Fruit fly (Drosophila melanogaster) whole organism, embryonic: ENCODE data around the gene CG42538.

Experiments
- Abd-B ChIP-seq: fragments of 200-800 bp; sonication (Bioruptor generic); optimal IDR thresholded peaks from 2 replicates; lab custom pipeline; 2018; ENCODE audit warnings: missing biosample characterization, mild to moderate bottlenecking, missing genetic modification characterization, moderate library complexity
- Asciz ChIP-seq: fragments of 200-800 bp; sonication (Bioruptor generic); optimal IDR thresholded peaks from 2 replicates; lab custom pipeline; 2017; ENCODE audit warnings: missing biosample characterization, mild to moderate bottlenecking, missing genetic modification characterization, missing genetic modification reagents
- Atf3 ChIP-seq: fragments of 200-800 bp; sonication (Bioruptor generic); optimal IDR thresholded peaks from 3 replicates; lab custom pipeline; 2016; ENCODE audit warnings: missing biosample characterization, missing genetic modification characterization
- CG1024 ChIP-seq: fragments of 200-800 bp; sonication (Bioruptor generic); IDR thresholded peaks from 2 replicates; pipeline ENCODE4 v1.3.6; 2022; ENCODE audit warnings: missing biosample characterization, missing genetic modification characterization
- CG10267 ChIP-seq: fragments of 200-800 bp; sonication (Bioruptor generic); optimal IDR thresholded peaks from 2 replicates; lab custom pipeline; 2018; ENCODE audit warnings: missing biosample characterization, mild to moderate bottlenecking, missing genetic modification characterization, moderate library complexity
- CG10462 ChIP-seq: fragments of 200-800 bp; sonication (Bioruptor generic); optimal IDR thresholded peaks from 2 replicates; lab custom pipeline; 2016; ENCODE audit warnings: missing biosample characterization, missing genetic modification characterization
- CG11093 ChIP-seq: fragments of 200-800 bp; sonication (Bioruptor generic); IDR thresholded peaks from 3 replicates; pipeline ENCODE4 v1.3.6; 2022; ENCODE audit warnings: missing biosample characterization, missing genetic modification characterization
- CG11456 ChIP-seq: fragments of 200-800 bp; sonication (Bioruptor generic); IDR thresholded peaks from 3 replicates; pipeline ENCODE4 v1.3.6; 2022; ENCODE audit warnings: missing biosample characterization, missing genetic modification characterization
- CG12104 ChIP-seq: fragments of 200-800 bp; sonication (Bioruptor generic); optimal IDR thresholded peaks from 3 replicates; lab custom pipeline; 2016; ENCODE audit warnings: missing biosample characterization, missing genetic modification characterization
- CG12299 ChIP-seq: fragments of 200-800 bp; sonication (Bioruptor generic); optimal IDR thresholded peaks from 2 replicates; lab custom pipeline; 2018; ENCODE audit warnings: missing biosample characterization, mild to moderate bottlenecking, missing genetic modification characterization
- CG13775 ChIP-seq: fragments of 200-800 bp; sonication (Bioruptor generic); optimal IDR thresholded peaks from 3 replicates; lab custom pipeline; 2017; ENCODE audit warnings: missing biosample characterization, mild to moderate bottlenecking, missing genetic modification characterization
- CG16813 ChIP-seq: fragments of 200-800 bp; sonication (Bioruptor generic); IDR thresholded peaks from 3 replicates; pipeline ENCODE4 v1.3.6; 2022; ENCODE audit warnings: missing biosample characterization, missing genetic modification characterization; ENCODE audit not compliant: partially characterized antibody
- CG18764 ChIP-seq: fragments of 200-800 bp; sonication (Bioruptor generic); optimal IDR thresholded peaks from 3 replicates; lab custom pipeline; 2016; ENCODE audit warnings: missing biosample characterization, missing genetic modification characterization
- CG31365 ChIP-seq: fragments of 200-800 bp; sonication (Bioruptor generic); optimal IDR thresholded peaks from 2 replicates; lab custom pipeline; 2018; ENCODE audit warnings: missing biosample characterization, mild to moderate bottlenecking, missing genetic modification characterization
- CG34422 ChIP-seq: fragments of 200-800 bp; sonication (Bioruptor generic); IDR thresholded peaks from 3 replicates; pipeline ENCODE4 v1.3.6; 2022; ENCODE audit warnings: missing biosample characterization, missing genetic modification characterization
- CG4707 ChIP-seq: fragments of 200-800 bp; sonication (Bioruptor generic); optimal IDR thresholded peaks from 2 replicates; lab custom pipeline; 2018; ENCODE audit warnings: missing biosample characterization, mild to moderate bottlenecking, missing genetic modification characterization, moderate library complexity
- CG4820 ChIP-seq: fragments of 200-800 bp; sonication (Bioruptor generic); optimal IDR thresholded peaks from 3 replicates; lab custom pipeline; 2016; ENCODE audit warnings: missing biosample characterization, missing genetic modification characterization
- CG8281 ChIP-seq: fragments of 200-800 bp; sonication (Bioruptor generic); optimal IDR thresholded peaks from 2 replicates; lab custom pipeline; 2018; ENCODE audit warnings: missing biosample characterization, mild to moderate bottlenecking, missing genetic modification characterization, moderate library complexity
- CG8478 ChIP-seq: fragments of >200 bp; optimal IDR thresholded peaks from 2 replicates; lab custom pipeline; 2018
- CG8924 ChIP-seq: fragments of 200-800 bp; optimal IDR thresholded peaks from 3 replicates; lab custom pipeline; 2019; ENCODE audit warnings: missing biosample characterization, mild to moderate bottlenecking, missing genetic modification characterization, moderate library complexity
- CkIIα-i1 ChIP-seq: fragments of 200-800 bp; sonication (Bioruptor generic); IDR thresholded peaks from 2 replicates; pipeline ENCODE4 v1.3.6; 2022; ENCODE audit warnings: missing biosample characterization, missing genetic modification characterization
- Dip2 ChIP-seq: fragments of 200-800 bp; sonication (Bioruptor generic); IDR thresholded peaks from 2 replicates; pipeline ENCODE4 v1.3.6; 2022; ENCODE audit warnings: missing biosample characterization, missing genetic modification characterization
- Doc2 ChIP-seq: fragments of 200-800 bp; sonication (Bioruptor generic); IDR thresholded peaks from 2 replicates; pipeline ENCODE4 v1.3.6; 2022; ENCODE audit warnings: missing biosample characterization, missing genetic modification characterization
- HLH4C ChIP-seq: fragments of 200-800 bp; sonication (Bioruptor generic); IDR thresholded peaks from 3 replicates; pipeline ENCODE4 v1.3.6; 2022; ENCODE audit warnings: missing biosample characterization, missing genetic modification characterization; ENCODE audit not compliant: partially characterized antibody
- Hr78 ChIP-seq, 2 experiments: fragments of 200-800 bp in 1 of 2; fragments of >200 bp in 1 of 2; sonication (Bioruptor generic) in 1 of 2; optimal IDR thresholded peaks; 2 replicates each; lab custom pipeline; 2017 to 2019; ENCODE audit warnings: missing biosample characterization in 2 of 2, missing genetic modification characterization in 2 of 2, mild to moderate bottlenecking in 1 of 2, moderate library complexity in 1 of 2
- Hsf ChIP-seq: fragments of 200-800 bp; sonication (Bioruptor generic); optimal IDR thresholded peaks from 3 replicates; lab custom pipeline; 2016; ENCODE audit warnings: missing biosample characterization, missing genetic modification characterization
- Lpt ChIP-seq: fragments of >200 bp; optimal IDR thresholded peaks from 2 replicates; lab custom pipeline; 2018; ENCODE audit warnings: missing biosample characterization, missing genetic modification characterization
- NFAT ChIP-seq: fragments of 200-800 bp; sonication (Bioruptor generic); IDR thresholded peaks from 2 replicates; pipeline ENCODE4 v1.3.6; 2022; ENCODE audit warnings: missing biosample characterization, missing genetic modification characterization
- Nf-YB ChIP-seq: fragments of 200-800 bp; sonication (Bioruptor generic); optimal IDR thresholded peaks from 3 replicates; lab custom pipeline; 2019; ENCODE audit warnings: missing biosample characterization, mild to moderate bottlenecking, missing genetic modification characterization, moderate library complexity
- Nf-YC ChIP-seq: fragments of 200-800 bp; optimal IDR thresholded peaks from 3 replicates; lab custom pipeline; 2019; ENCODE audit warnings: missing biosample characterization, mild to moderate bottlenecking, missing genetic modification characterization, moderate library complexity
- Spps ChIP-seq: fragments of 200-800 bp; sonication (Bioruptor generic); optimal IDR thresholded peaks from 2 replicates; lab custom pipeline; 2018; ENCODE audit warnings: missing biosample characterization, mild to moderate bottlenecking, missing genetic modification characterization
- YL-1 ChIP-seq: fragments of 200-800 bp; sonication (Bioruptor generic); optimal IDR thresholded peaks from 3 replicates; lab custom pipeline; 2017; ENCODE audit warnings: missing biosample characterization, mild to moderate bottlenecking, missing genetic modification characterization
- ab ChIP-seq: fragments of 200-800 bp; sonication (Bioruptor generic); optimal IDR thresholded peaks from 2 replicates; lab custom pipeline; 2016; ENCODE audit warnings: missing biosample characterization, missing genetic modification characterization
- abd-A ChIP-seq: fragments of 200-800 bp; sonication (Bioruptor generic); optimal IDR thresholded peaks from 3 replicates; lab custom pipeline; 2019; ENCODE audit warnings: missing biosample characterization, mild to moderate bottlenecking, missing genetic modification characterization, moderate library complexity
- bowl ChIP-seq: fragments of 200-800 bp; sonication (Bioruptor generic); IDR thresholded peaks from 2 replicates; pipeline ENCODE4 v1.3.6; 2022; ENCODE audit warnings: missing biosample characterization, missing genetic modification characterization
- br ChIP-seq: fragments of >200 bp; optimal IDR thresholded peaks from 2 replicates; lab custom pipeline; 2017
- chm ChIP-seq: fragments of 200-800 bp; sonication (Bioruptor generic); IDR thresholded peaks from 2 replicates; pipeline ENCODE4 v1.3.6; 2022; ENCODE audit warnings: missing biosample characterization, missing genetic modification characterization
- dmrt11E ChIP-seq: fragments of 200-800 bp; sonication (Bioruptor generic); optimal IDR thresholded peaks from 3 replicates; lab custom pipeline; 2018; ENCODE audit warnings: missing biosample characterization, mild to moderate bottlenecking, missing genetic modification characterization, moderate library complexity
- dysf ChIP-seq: fragments of 200-800 bp; sonication (Bioruptor generic); IDR thresholded peaks from 3 replicates; pipeline ENCODE4 v1.3.6; 2022; ENCODE audit warnings: missing biosample characterization, missing genetic modification characterization
- eyg ChIP-seq: fragments of 200-800 bp; sonication (Bioruptor generic); optimal IDR thresholded peaks from 3 replicates; lab custom pipeline; 2016; ENCODE audit warnings: missing biosample characterization, missing genetic modification characterization
- ftz-f1 ChIP-seq: fragments of 200-800 bp; sonication (Bioruptor generic); optimal IDR thresholded peaks from 2 replicates; lab custom pipeline; 2016; ENCODE audit warnings: missing biosample characterization, missing genetic modification characterization
- grau ChIP-seq: fragments of 200-800 bp; optimal IDR thresholded peaks from 3 replicates; lab custom pipeline; 2019; ENCODE audit warnings: missing biosample characterization, mild to moderate bottlenecking, missing genetic modification characterization, moderate library complexity
- gro ChIP-seq: fragments of 200-800 bp; sonication (Bioruptor generic); optimal IDR thresholded peaks from 2 replicates; lab custom pipeline; 2016; ENCODE audit warnings: missing biosample characterization, missing genetic modification characterization
- hkb ChIP-seq, 2 experiments: fragments of 200-800 bp in 1 of 2; fragments of >200 bp in 1 of 2; sonication (Bioruptor generic) in 1 of 2; IDR thresholded peaks in 1 of 2; optimal IDR thresholded peaks in 1 of 2; 2 replicates each; pipeline versions ENCODE4 v1.3.6 to Lab custom; 2017 to 2022; ENCODE audit warnings: missing biosample characterization in 1 of 2, missing genetic modification characterization in 1 of 2
- klu ChIP-seq: fragments of 200-800 bp; sonication (Bioruptor generic); IDR thresholded peaks from 2 replicates; pipeline ENCODE4 v1.3.6; 2022; ENCODE audit warnings: missing biosample characterization, missing genetic modification characterization
- shn ChIP-seq: fragments of 200-800 bp; sonication (Bioruptor generic); optimal IDR thresholded peaks from 3 replicates; lab custom pipeline; 2016; ENCODE audit warnings: missing biosample characterization, missing genetic modification characterization
- sisA ChIP-seq: fragments of 200-800 bp; sonication (Bioruptor generic); IDR thresholded peaks from 2 replicates; pipeline ENCODE4 v1.3.6; 2022; ENCODE audit warnings: missing biosample characterization, missing genetic modification characterization
- tap ChIP-seq: fragments of 200-800 bp; optimal IDR thresholded peaks from 3 replicates; lab custom pipeline; 2019; ENCODE audit warnings: missing biosample characterization, mild to moderate bottlenecking, missing genetic modification characterization, moderate library complexity
- ttk ChIP-seq: fragments of 200-800 bp; sonication (Bioruptor generic); IDR thresholded peaks from 2 replicates; pipeline ENCODE4 v2.1.2; 2022; ENCODE audit warnings: missing biosample characterization, missing genetic modification characterization
- wdn ChIP-seq: fragments of 200-800 bp; sonication (Bioruptor generic); IDR thresholded peaks from 2 replicates; pipeline ENCODE4 v1.3.6; 2022; ENCODE audit warnings: missing biosample characterization, missing genetic modification characterization
- zen2 ChIP-seq: fragments of 200-800 bp; sonication (Bioruptor generic); IDR thresholded peaks from 3 replicates; pipeline ENCODE4 v1.3.6; 2022; ENCODE audit warnings: missing biosample characterization, missing genetic modification characterization; ENCODE audit not compliant: partially characterized antibody

Gene CG42538

dm6 chr3L:16027163-16027633 lies 7.1 kb upstream of the CG42538 start (continued):
- no peak for TF ChIP-seq NFAT
- TF ChIP-seq YL-1 (GFP tag; lab: Kevin White, UChicago) = peak; percentile 39
- TF ChIP-seq CG4707 (GFP tag; lab: Kevin White, UChicago) = peak; percentile 19
- TF ChIP-seq wdn (GFP tag; lab: Robert Waterston, UW) = 0 out of 2 replicates have a peak, but pooled peaks have one; percentile 7
- TF ChIP-seq sisA (GFP tag; lab: Robert Waterston, UW) = 0 out of 2 replicates have a peak, but pooled peaks have one; percentile 17
- no peak for TF ChIP-seq klu (GFP tag; lab: Robert Waterston, UW)
- no peak for TF ChIP-seq ftz-f1 (GFP tag; lab: Kevin White, UChicago)
- TF ChIP-seq dysf (GFP tag; lab: Robert Waterston, UW) = peak; percentile 58; the same call in 2 of the 3 replicates
- TF ChIP-seq CG18764 = no peak
- no peak for TF ChIP-seq Hsf
- TF ChIP-seq CG12104 (GFP tag; lab: Kevin White, UChicago) = peak; percentile 73
- TF ChIP-seq Lpt = no peak
- TF ChIP-seq ttk (GFP tag; lab: Robert Waterston, UW) = peak; percentile 48; the same call in 1 of the 2 replicates
- TF ChIP-seq abd-A (tag; lab: Kevin White, UChicago) = no peak
- peak; percentile 14 for TF ChIP-seq CG8281 (tag; lab: Kevin White, UChicago)
- no peak for TF ChIP-seq tap (tag; lab: Kevin White, UChicago)
- no peak for TF ChIP-seq CG8478 (lab: Kevin White, UChicago)
- TF ChIP-seq CG13775 (GFP tag; lab: Kevin White, UChicago) = no peak
- no peak for TF ChIP-seq bowl (GFP tag; lab: Robert Waterston, UW)
- TF ChIP-seq Atf3 (GFP tag; lab: Kevin White, UChicago) = no peak
- peak; percentile 8 for TF ChIP-seq Spps (tag; lab: Kevin White, UChicago)
- TF ChIP-seq CkIIα-i1 (GFP tag; lab: Robert Waterston, UW) = no peak
- TF ChIP-seq CG4820 = peak; percentile 35
- TF ChIP-seq Hr78 (GFP tag; optimal IDR thresholded peaks at IDR 0.05; lab: Kevin White, UChicago) = peak in 1 of 2 experiments; percentile 11
- TF ChIP-seq Doc2 (GFP tag; lab: Robert Waterston, UW) = no peak
- no peak for TF ChIP-seq shn (GFP tag; lab: Kevin White, UChicago)
- peak; percentile 10 for TF ChIP-seq CG8924
- TF ChIP-seq CG34422 (GFP tag; lab: Robert Waterston, UW) = no peak
- TF ChIP-seq ab (GFP tag; lab: Kevin White, UChicago) = no peak
- no peak for TF ChIP-seq Abd-B (GFP tag; lab: Kevin White, UChicago)
- TF ChIP-seq CG10462 (GFP tag; lab: Kevin White, UChicago) = no peak
- TF ChIP-seq HLH4C (GFP tag; lab: Robert Waterston, UW) = no peak
- peak; percentile 14 for TF ChIP-seq CG10267
- no peak for TF ChIP-seq CG11093 (GFP tag; lab: Robert Waterston, UW)
- no peak for TF ChIP-seq chm (GFP tag; lab: Robert Waterston, UW)
- TF ChIP-seq zen2 (GFP tag; lab: Robert Waterston, UW) = no peak
- TF ChIP-seq br (lab: Kevin White, UChicago) = no peak
- no peak for TF ChIP-seq Dip2 (GFP tag; lab: Robert Waterston, UW)
- peak; percentile 47 for TF ChIP-seq Nf-YB
- no peak for TF ChIP-seq grau
- no peak for TF ChIP-seq hkb (optimal IDR thresholded peaks at IDR 0.05; lab: Kevin White, UChicago)
- TF ChIP-seq hkb (GFP tag; IDR thresholded peaks at IDR 0.05; lab: Robert Waterston, UW) = no peak; the same call in none of the 2 replicates
- no peak for TF ChIP-seq CG12299 (tag; lab: Kevin White, UChicago)
- no peak for TF ChIP-seq Nf-YC
- TF ChIP-seq dmrt11E = peak; percentile 43
- TF ChIP-seq CG1024 (GFP tag; lab: Robert Waterston, UW) = 0 out of 2 replicates have a peak, but pooled peaks have one; percentile 43
- TF ChIP-seq Asciz = peak; percentile 78
- no peak for TF ChIP-seq CG31365
- TF ChIP-seq eyg (GFP tag; lab: Kevin White, UChicago) = no peak
- TF ChIP-seq CG11456 = 0 out of 3 replicates have a peak, but pooled peaks have one; percentile 39
- TF ChIP-seq gro (GFP tag; lab: Kevin White, UChicago) = peak; percentile 54
- no peak for TF ChIP-seq CG16813
